Worm (Caenorhabditis elegans) whole organism, L3 larva: ENCODE measurements around the gene F56D6.21.

Experiments
- R02D3.7 ChIP-seq: fragments of 150-350 bp; optimal IDR thresholded peaks from 2 replicates; lab custom pipeline; 2014; ENCODE audit warnings: missing biosample characterization, missing genetic modification characterization
- ama-1 ChIP-seq: fragments of 150-350 bp; optimal IDR thresholded peaks from 2 replicates; lab custom pipeline; 2018
- ceh-82 ChIP-seq: fragments of 150-350 bp; optimal IDR thresholded peaks from 2 replicates; lab custom pipeline; 2014; ENCODE audit warnings: missing biosample characterization, missing genetic modification characterization
- ceh-9 ChIP-seq: sonication (generic microtip); optimal IDR thresholded peaks from 2 replicates; lab custom pipeline; 2018; ENCODE audit warnings: missing biosample characterization, missing genetic modification characterization
- daf-12 ChIP-seq: fragments of 150-350 bp; optimal IDR thresholded peaks from 2 replicates; lab custom pipeline; 2014; ENCODE audit warnings: missing biosample characterization, missing genetic modification reagents, missing genetic modification characterization
- egl-27 ChIP-seq: sonication (generic microtip); optimal IDR thresholded peaks from 4 replicates; lab custom pipeline; 2017; ENCODE audit warnings: missing biosample characterization, missing genetic modification reagents, missing genetic modification characterization
- egl-5 ChIP-seq: fragments of 150-350 bp; optimal IDR thresholded peaks from 2 replicates; lab custom pipeline; 2017; ENCODE audit warnings: missing biosample characterization, missing genetic modification reagents, missing genetic modification characterization, inconsistent platforms
- elt-1 ChIP-seq: fragments of 150-350 bp; optimal IDR thresholded peaks from 2 replicates; lab custom pipeline; 2014; ENCODE audit warnings: missing biosample characterization, missing genetic modification characterization
- elt-2 ChIP-seq: sonication (generic microtip); optimal IDR thresholded peaks from 2 replicates; lab custom pipeline; 2016; ENCODE audit warnings: missing genetic modification reagents, mild to moderate bottlenecking, missing genetic modification characterization, missing compliant biosample characterization
- elt-3 ChIP-seq, 3 experiments: fragments of 150-350 bp in 1 of 3; sonication (generic microtip) in 2 of 3; optimal IDR thresholded peaks; 2 replicates in 2 of 3; 4 replicates in 1 of 3; lab custom pipeline; 2014 to 2017; ENCODE audit warnings: missing biosample characterization in 3 of 3, missing genetic modification characterization in 3 of 3
- fkh-10 ChIP-seq: sonication (generic microtip); optimal IDR thresholded peaks from 2 replicates; lab custom pipeline; 2017; ENCODE audit warnings: missing biosample characterization, missing genetic modification reagents, missing genetic modification characterization
- fos-1 ChIP-seq: fragments of 150-350 bp; optimal IDR thresholded peaks from 2 replicates; lab custom pipeline; 2014; ENCODE audit warnings: missing biosample characterization, missing genetic modification characterization
- hmg-11 ChIP-seq: sonication (generic microtip); optimal IDR thresholded peaks from 2 replicates; lab custom pipeline; 2016; ENCODE audit warnings: missing genetic modification characterization, missing compliant biosample characterization
- jun-1 ChIP-seq: fragments of 150-350 bp; optimal IDR thresholded peaks from 2 replicates; lab custom pipeline; 2014; ENCODE audit warnings: missing biosample characterization, missing genetic modification reagents, missing genetic modification characterization
- lin-15B ChIP-seq: fragments of 150-350 bp; optimal IDR thresholded peaks from 2 replicates; lab custom pipeline; 2014; ENCODE audit warnings: missing biosample characterization, missing genetic modification characterization
- lin-39 ChIP-seq: fragments of 150-350 bp; optimal IDR thresholded peaks from 2 replicates; lab custom pipeline; 2018; ENCODE audit warnings: missing biosample characterization, missing genetic modification reagents, missing genetic modification characterization
- lsy-12 ChIP-seq: sonication (generic microtip); optimal IDR thresholded peaks from 2 replicates; lab custom pipeline; 2016; ENCODE audit warnings: mild to moderate bottlenecking, missing genetic modification characterization, missing compliant biosample characterization
- mdl-1 ChIP-seq: fragments of 150-350 bp; optimal IDR thresholded peaks from 2 replicates; lab custom pipeline; 2014; ENCODE audit warnings: missing biosample characterization, missing genetic modification characterization
- mml-1 ChIP-seq: fragments of 150-350 bp; sonication (generic microtip); optimal IDR thresholded peaks from 3 replicates; lab custom pipeline; 2014; ENCODE audit warnings: missing biosample characterization, missing genetic modification characterization
- nfya-1 ChIP-seq: sonication (generic microtip); optimal IDR thresholded peaks from 2 replicates; lab custom pipeline; 2017; ENCODE audit warnings: missing genetic modification characterization, mild to moderate bottlenecking, missing compliant biosample characterization, antibody characterized with exemption, moderate library complexity; ENCODE audit not compliant: insufficient read depth
- nhr-11 ChIP-seq: fragments of 150-350 bp; optimal IDR thresholded peaks from 2 replicates; lab custom pipeline; 2014; ENCODE audit warnings: missing biosample characterization, missing genetic modification characterization
- nhr-12 ChIP-seq: fragments of 150-350 bp; optimal IDR thresholded peaks from 2 replicates; lab custom pipeline; 2014; ENCODE audit warnings: missing biosample characterization, missing genetic modification characterization
- nhr-23 ChIP-seq: fragments of 150-350 bp; optimal IDR thresholded peaks from 2 replicates; lab custom pipeline; 2014; ENCODE audit warnings: missing biosample characterization, missing genetic modification reagents, missing genetic modification characterization
- nhr-237 ChIP-seq: fragments of 150-350 bp; optimal IDR thresholded peaks from 2 replicates; lab custom pipeline; 2014; ENCODE audit warnings: missing biosample characterization, missing genetic modification characterization
- nhr-25 ChIP-seq: sonication (generic microtip); optimal IDR thresholded peaks from 2 replicates; lab custom pipeline; 2017; ENCODE audit warnings: missing biosample characterization, missing genetic modification characterization
- nhr-28 ChIP-seq: fragments of 150-350 bp; optimal IDR thresholded peaks from 2 replicates; lab custom pipeline; 2014; ENCODE audit warnings: missing biosample characterization, missing genetic modification characterization
- nhr-67 ChIP-seq: fragments of 150-350 bp; optimal IDR thresholded peaks from 2 replicates; lab custom pipeline; 2014; ENCODE audit warnings: missing biosample characterization, missing genetic modification characterization
- nhr-77 ChIP-seq: fragments of 150-350 bp; optimal IDR thresholded peaks from 2 replicates; lab custom pipeline; 2014; ENCODE audit warnings: missing biosample characterization, missing genetic modification characterization
- pha-4 ChIP-seq: fragments of 150-350 bp; optimal IDR thresholded peaks from 2 replicates; lab custom pipeline; 2014; ENCODE audit warnings: missing biosample characterization, missing genetic modification reagents, missing genetic modification characterization
- pqm-1 ChIP-seq: fragments of 150-350 bp; optimal IDR thresholded peaks from 2 replicates; lab custom pipeline; 2017; ENCODE audit warnings: missing biosample characterization, missing genetic modification characterization, inconsistent platforms
- sea-2 ChIP-seq: fragments of 150-350 bp; sonication (generic microtip); optimal IDR thresholded peaks from 4 replicates; lab custom pipeline; 2014; ENCODE audit warnings: missing biosample characterization, missing genetic modification reagents, missing genetic modification characterization
- skn-1 ChIP-seq: fragments of 150-350 bp; optimal IDR thresholded peaks from 2 replicates; lab custom pipeline; 2014; ENCODE audit warnings: missing biosample characterization, missing genetic modification characterization
- snpc-4 ChIP-seq: fragments of 150-350 bp; optimal IDR thresholded peaks from 2 replicates; lab custom pipeline; 2014; ENCODE audit warnings: missing biosample characterization, missing genetic modification characterization
- tbx-2 ChIP-seq: sonication (generic microtip); optimal IDR thresholded peaks from 2 replicates; lab custom pipeline; 2016; ENCODE audit warnings: mild to moderate bottlenecking, missing genetic modification characterization, missing compliant biosample characterization
- unc-39 ChIP-seq: sonication (generic microtip); optimal IDR thresholded peaks from 4 replicates; lab custom pipeline; 2017; ENCODE audit warnings: missing biosample characterization, missing genetic modification characterization
- unc-62 ChIP-seq: fragments of 150-350 bp; sonication (generic microtip); optimal IDR thresholded peaks from 4 replicates; lab custom pipeline; 2014; ENCODE audit warnings: missing biosample characterization, missing genetic modification reagents, missing genetic modification characterization
- zag-1 ChIP-seq: fragments of 150-350 bp; optimal IDR thresholded peaks from 2 replicates; lab custom pipeline; 2014; ENCODE audit warnings: missing biosample characterization, missing genetic modification characterization
- ztf-11 ChIP-seq: fragments of 150-350 bp; optimal IDR thresholded peaks from 2 replicates; lab custom pipeline; 2014; ENCODE audit warnings: missing biosample characterization, missing genetic modification characterization

Gene F56D6.21

DNA sequence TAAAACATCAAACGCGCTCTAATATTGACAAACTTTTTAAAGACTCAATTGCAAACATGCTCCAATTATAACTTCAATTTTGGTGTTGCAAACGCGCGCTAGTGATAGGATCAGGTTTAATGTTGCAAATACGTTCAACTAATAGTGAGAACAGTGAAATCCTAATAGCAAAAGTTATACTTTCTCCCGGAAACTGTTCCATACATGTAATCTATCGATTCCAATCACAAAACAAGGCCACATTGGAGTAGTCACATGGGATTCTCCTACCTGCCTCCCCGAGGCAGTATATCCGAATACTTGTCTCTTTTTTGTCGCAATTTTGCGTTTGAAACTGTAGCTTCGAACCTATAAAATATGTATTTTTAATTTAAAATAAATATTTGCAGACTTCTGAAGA, 34.8 kb upstream of the F56D6.21 start:
- TF ChIP-seq mml-1 (no peak), unc-39 (no peak), pha-4 (no peak), R02D3.7 (tag; lab: Kevin White, UChicago) (no peak), fos-1 (tag; lab: Kevin White, UChicago) (no peak), zag-1 (tag; lab: Kevin White, UChicago) (no peak), nhr-25 (no peak), nhr-77 (tag; lab: Kevin White, UChicago) (no peak), unc-62 (GFP tag; lab: Kevin White, UChicago) (no peak)
- TF ChIP-seq, all 47 proteins: peak for 0

DNA sequence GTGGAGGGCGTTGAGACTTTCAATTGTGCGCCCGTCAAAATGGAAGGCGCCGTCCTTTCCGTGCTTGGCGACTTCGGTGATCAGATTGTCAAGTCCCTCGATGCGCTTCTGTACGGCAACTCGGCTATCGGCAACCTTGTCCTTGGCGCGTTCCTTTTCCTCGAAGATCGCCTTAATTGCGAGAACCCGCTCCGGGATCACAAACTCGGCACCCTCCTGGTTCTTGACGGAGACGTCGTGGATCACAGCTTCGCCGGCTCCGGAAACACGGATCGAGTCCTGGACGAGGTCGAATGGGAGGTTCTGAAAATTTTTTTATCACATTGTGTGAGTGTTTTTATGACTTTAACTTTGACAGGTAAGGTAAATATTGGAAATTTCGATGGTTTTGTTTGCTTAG, 31.5 kb upstream of the F56D6.21 start:
- no peak for TF ChIP-seq nhr-67 (tag; lab: Kevin White, UChicago)
- no peak for TF ChIP-seq ztf-11 (tag; lab: Kevin White, UChicago)
- TF ChIP-seq nhr-11 (tag; lab: Kevin White, UChicago), result no peak
- no peak for TF ChIP-seq ceh-82 (tag; lab: Kevin White, UChicago)
- TF ChIP-seq nhr-25, result peak; percentile 9
- no peak for TF ChIP-seq jun-1 (tag; lab: Kevin White, UChicago)
- TF ChIP-seq fkh-10 (GFP tag; lab: Kevin White, UChicago), result no peak
- TF ChIP-seq pha-4, result peak; percentile 31
- TF ChIP-seq mdl-1 (tag; lab: Kevin White, UChicago), result no peak

DNA sequence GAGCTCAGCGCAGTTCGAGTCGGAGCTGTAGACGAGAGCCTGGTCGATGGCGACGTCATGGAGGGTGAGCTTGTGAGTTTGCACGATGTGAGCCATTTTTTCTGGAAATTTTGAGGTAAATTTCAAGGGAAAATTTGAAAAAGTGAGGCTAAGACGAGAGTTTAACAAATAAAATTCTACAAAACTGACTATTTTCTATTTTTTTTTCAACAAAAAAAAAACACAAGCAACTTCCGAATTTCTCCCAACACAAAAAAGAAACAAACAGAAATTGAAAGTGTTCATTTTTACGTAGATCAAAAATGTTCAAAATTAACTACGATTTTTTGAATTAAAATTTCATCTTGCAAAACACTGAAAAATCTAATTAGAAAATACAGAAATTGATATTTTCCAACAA, 31.0 kb upstream of the F56D6.21 start, which contains the start of gene F37C4.5:
Gene F37C4.5 (minus strand): TSS at position 101 of the 400 bp plus-strand sequence.
- TF ChIP-seq nhr-23 (tag; lab: Kevin White, UChicago), result no peak
- no peak for TF ChIP-seq nhr-77 (tag; lab: Kevin White, UChicago)
- no peak for TF ChIP-seq pqm-1 (tag; lab: Kevin White, UChicago)
- no peak for TF ChIP-seq pha-4
- TF ChIP-seq elt-1 (tag; lab: Kevin White, UChicago), result no peak
- no peak for TF ChIP-seq nhr-12 (tag; lab: Kevin White, UChicago)
- TF ChIP-seq ceh-9 (tag; lab: Kevin White, UChicago), result no peak
- TF ChIP-seq nhr-237, result no peak
- no peak for TF ChIP-seq daf-12
- no peak for TF ChIP-seq fkh-10 (GFP tag; lab: Kevin White, UChicago)
- TF ChIP-seq sea-2 (GFP tag; lab: Kevin White, UChicago), result no peak
- no peak for TF ChIP-seq zag-1 (tag; lab: Kevin White, UChicago)
- no peak for TF ChIP-seq unc-39

DNA sequence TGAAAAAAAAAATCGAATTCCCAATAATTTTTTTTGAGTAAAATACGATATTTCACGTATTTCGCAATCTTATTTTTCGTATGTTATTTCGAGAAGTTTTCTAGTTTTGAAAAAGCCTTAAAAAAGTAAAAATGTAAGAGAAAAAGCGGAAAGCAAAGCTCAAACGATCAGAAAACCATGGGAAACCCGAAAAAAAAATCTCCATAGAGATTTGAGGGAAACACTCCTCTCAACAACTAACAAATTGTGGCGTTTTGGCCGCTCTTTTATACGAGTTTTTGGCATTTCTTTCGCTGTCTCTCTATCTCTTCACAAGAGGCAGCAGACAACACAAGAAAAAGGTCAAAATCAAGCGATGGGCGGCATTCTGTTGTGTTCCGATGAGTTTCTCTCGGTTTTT, 30.3 kb upstream of the F56D6.21 start:
- no peak for TF ChIP-seq daf-12
- TF ChIP-seq nhr-25, result peak; percentile 50
- peak; percentile 23 for TF ChIP-seq fos-1 (tag; lab: Kevin White, UChicago)
- TF ChIP-seq ztf-11 (tag; lab: Kevin White, UChicago), result no peak
- no peak for TF ChIP-seq nhr-11 (tag; lab: Kevin White, UChicago)
- no peak for TF ChIP-seq lsy-12 (tag; lab: Kevin White, UChicago)
- peak; percentile 1 for TF ChIP-seq skn-1 (tag; lab: Kevin White, UChicago)
- peak; percentile 8 for TF ChIP-seq ceh-82 (tag; lab: Kevin White, UChicago)
- TF ChIP-seq hmg-11 (tag; lab: Kevin White, UChicago), result peak; percentile 19
- peak; percentile 37 for TF ChIP-seq lin-15B (tag; lab: Kevin White, UChicago)
- peak; percentile 14 for TF ChIP-seq jun-1 (tag; lab: Kevin White, UChicago)
- no peak for TF ChIP-seq nhr-237
- TF ChIP-seq nhr-77 (tag; lab: Kevin White, UChicago), result no peak
- peak; percentile 58 for TF ChIP-seq nfya-1 (tag; lab: Kevin White, UChicago)
- TF ChIP-seq pha-4, result peak; percentile 44
- TF ChIP-seq egl-5, result no peak
- peak; percentile 89 for TF ChIP-seq ama-1
- TF ChIP-seq nhr-67 (tag; lab: Kevin White, UChicago), result no peak
- no peak for TF ChIP-seq nhr-28
- peak; percentile 55 for TF ChIP-seq elt-2 (tag; lab: Kevin White, UChicago)
- TF ChIP-seq, all 47 proteins: peak for 11

DNA sequence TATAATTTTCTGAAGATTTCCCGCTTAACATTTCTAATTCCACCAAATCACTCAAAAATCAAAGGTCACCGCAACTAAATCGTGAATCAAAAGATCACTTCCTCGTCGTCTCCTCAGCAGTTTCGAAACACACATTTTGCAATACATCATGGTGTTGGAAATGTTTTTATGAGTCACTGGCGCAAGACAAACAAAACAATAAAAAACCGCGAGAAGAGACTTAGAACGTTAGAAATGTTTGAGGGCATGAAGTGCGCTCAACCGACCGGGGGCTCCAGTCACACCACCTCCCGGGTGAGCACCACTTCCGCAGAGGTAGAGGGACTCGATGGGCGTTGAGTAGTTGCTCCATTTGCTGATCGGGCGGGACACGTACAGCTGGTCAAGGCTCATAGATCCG, 29.5 kb upstream of the F56D6.21 start:
- TF ChIP-seq egl-5 (peak; percentile 100), ceh-82 (tag; lab: Kevin White, UChicago) (no peak), nhr-237 (no peak), lin-15B (tag; lab: Kevin White, UChicago) (peak; percentile 30), pqm-1 (tag; lab: Kevin White, UChicago) (peak; percentile 31), snpc-4 (tag; lab: Kevin White, UChicago) (peak; percentile 22), lsy-12 (tag; lab: Kevin White, UChicago) (no peak), elt-3 (tag; optimal IDR thresholded peaks at IDR 0.05; lab: Kevin White, UChicago) (no peak), elt-2 (tag; lab: Kevin White, UChicago) (peak; percentile 19), jun-1 (tag; lab: Kevin White, UChicago) (peak; percentile 85), lin-39 (peak; percentile 66), fos-1 (tag; lab: Kevin White, UChicago) (peak; percentile 66), unc-62 (GFP tag; lab: Kevin White, UChicago) (no peak), nhr-23 (tag; lab: Kevin White, UChicago) (peak; percentile 31), tbx-2 (no peak), egl-27 (peak; percentile 63), pha-4 (peak; percentile 80), nfya-1 (tag; lab: Kevin White, UChicago) (peak; percentile 12)
